Worm (Caenorhabditis elegans): ENCODE data around the gene fbxa-158.

- TF ChIP-seq ztf-23 (GFP tag; IDR thresholded peaks at IDR 0.05) (no peak), cog-1 (tag; optimal IDR thresholded peaks at IDR 0.05) (no peak), flt-1 (GFP tag; IDR thresholded peaks at IDR 0.05) (no peak), klf-2 (GFP tag; conservative IDR thresholded peaks at IDR 0.05) (no peak), ztf-29 (GFP tag; IDR thresholded peaks at IDR 0.05) (no peak), ref-1 (GFP tag; conservative IDR thresholded peaks at IDR 0.05) (no peak)
Measured at ce11 chrII:1571032-1571431, 50.0 kb downstream of the fbxa-158 start, which contains the start of gene fbxb-46.

Measured in whole organism, midembryonic.